Fruit fly (Drosophila melanogaster): ENCODE measurements around the gene CG10413.
A peak's percentile ranks its signal among the peaks of the same experiment; 100 is the strongest.

The CG10413 gene

dm6 chr2L:18626987-18627386, 21.9 kb upstream of the CG10413 start (continued):
- TF ChIP-seq Lpt (GFP tag; optimal IDR thresholded peaks at IDR 0.05): no peak
- no peak for TF ChIP-seq spab (GFP tag; optimal IDR thresholded peaks at IDR 0.05)
- peak; percentile 10 for TF ChIP-seq Smox (GFP tag; optimal IDR thresholded peaks at IDR 0.05)
- no peak for TF ChIP-seq CG11294 (GFP tag; IDR thresholded peaks at IDR 0.05)
- TF ChIP-seq Sox102F (GFP tag; optimal IDR thresholded peaks at IDR 0.05): peak; percentile 33
- TF ChIP-seq CG6163 (GFP tag; IDR thresholded peaks at IDR 0.05): no peak
- no peak for TF ChIP-seq fd59A (GFP tag; optimal IDR thresholded peaks at IDR 0.05)
- TF ChIP-seq CG32006 (GFP tag; optimal IDR thresholded peaks at IDR 0.05): no peak
- no peak for TF ChIP-seq acj6 (GFP tag; optimal IDR thresholded peaks at IDR 0.05)
- no peak for TF ChIP-seq dac (GFP tag; optimal IDR thresholded peaks at IDR 0.05)
- no peak for TF ChIP-seq OdsH (GFP tag; optimal IDR thresholded peaks at IDR 0.05)
- peak; percentile 8 for TF ChIP-seq CG6792 (GFP tag; optimal IDR thresholded peaks at IDR 0.05)
- TF ChIP-seq Met (GFP tag; optimal IDR thresholded peaks at IDR 0.05): peak; percentile 48
- TF ChIP-seq net (GFP tag; optimal IDR thresholded peaks at IDR 0.05): no peak
- TF ChIP-seq CG8632 (GFP tag; optimal IDR thresholded peaks at IDR 0.05): peak; percentile 12
- no peak for TF ChIP-seq CG15336 (GFP tag; IDR thresholded peaks at IDR 0.05)
- no peak for TF ChIP-seq Hr39 (GFP tag; optimal IDR thresholded peaks at IDR 0.05)
- TF ChIP-seq CG8119 (GFP tag; IDR thresholded peaks at IDR 0.05): no peak
- TF ChIP-seq Ets21C (GFP tag; optimal IDR thresholded peaks at IDR 0.05): no peak
- TF ChIP-seq ss (GFP tag; optimal IDR thresholded peaks at IDR 0.05): no peak
- TF ChIP-seq Eip78C (GFP tag): peak; percentile 72
- no peak for TF ChIP-seq CG6854 (GFP tag; optimal IDR thresholded peaks at IDR 0.05)
- no peak for TF ChIP-seq Sox14 (GFP tag; optimal IDR thresholded peaks at IDR 0.05)
- no peak for TF ChIP-seq CG1621 (tag; optimal IDR thresholded peaks at IDR 0.05)
- TF ChIP-seq fkh (GFP tag; optimal IDR thresholded peaks at IDR 0.05): peak; percentile 98
- TF ChIP-seq Hr38 (GFP tag; optimal IDR thresholded peaks at IDR 0.05): no peak
- TF ChIP-seq vri (GFP tag; optimal IDR thresholded peaks at IDR 0.05): peak; percentile 77

- TF ChIP-seq CG11902 (GFP tag; optimal IDR thresholded peaks at IDR 0.05): no peak
- peak; percentile 87 for TF ChIP-seq fkh (GFP tag; optimal IDR thresholded peaks at IDR 0.05)
Measured at dm6 chr2L:18625470-18625869, 20.4 kb upstream of the CG10413 start.

dm6 chr2L:18625009-18625408, 20.0 kb upstream of the CG10413 start:
- no peak for TF ChIP-seq CG6808 (GFP tag; optimal IDR thresholded peaks at IDR 0.05)
- no peak for TF ChIP-seq fd59A (GFP tag; optimal IDR thresholded peaks at IDR 0.05)
- peak; percentile 8 for TF ChIP-seq vri (GFP tag; optimal IDR thresholded peaks at IDR 0.05)
- TF ChIP-seq Smox (GFP tag; optimal IDR thresholded peaks at IDR 0.05): no peak
- TF ChIP-seq CG4318 (GFP tag; optimal IDR thresholded peaks at IDR 0.05): no peak
- TF ChIP-seq CG6276 (GFP tag; optimal IDR thresholded peaks at IDR 0.05): no peak
- TF ChIP-seq net (GFP tag; optimal IDR thresholded peaks at IDR 0.05): no peak

dm6 chr2L:18624362-18624761, 19.3 kb upstream of the CG10413 start:
- TF ChIP-seq CG6276 (GFP tag; optimal IDR thresholded peaks at IDR 0.05): no peak
- no peak for TF ChIP-seq lz (GFP tag; optimal IDR thresholded peaks at IDR 0.05)
- TF ChIP-seq salr (GFP tag; optimal IDR thresholded peaks at IDR 0.05): no peak
- no peak for TF ChIP-seq eg (GFP tag; IDR thresholded peaks at IDR 0.05)
- no peak for TF ChIP-seq dsx (GFP tag; optimal IDR thresholded peaks at IDR 0.05; ENCODE audit: poor library complexity, severe bottlenecking)

- TF ChIP-seq Eip78C (GFP tag) (peak; percentile 59), svp (GFP tag) (peak; percentile 51), CG11294 (GFP tag; IDR thresholded peaks at IDR 0.05) (no peak)
Measured at dm6 chr2L:18623435-18623834, 18.4 kb upstream of the CG10413 start.

Data from whole organism, prepupa.